Worm (Caenorhabditis elegans) whole organism, young adult: Measurements from ENCODE around the gene pssy-1.

Source experiments
- B0035.1 ChIP-seq: sonication (generic microtip); optimal IDR thresholded peaks from 2 replicates; lab custom pipeline; 2016; ENCODE audit warnings: missing genetic modification characterization, mild to moderate bottlenecking, missing compliant biosample characterization, missing genotype, missing genetic modification reagents
- B0261.1 ChIP-seq: sonication (generic microtip); optimal IDR thresholded peaks from 2 replicates; lab custom pipeline; 2016; ENCODE audit warnings: mild to moderate bottlenecking, missing genetic modification characterization, moderate library complexity, missing compliant biosample characterization
- B0336.3 ChIP-seq: fragments of 200-800 bp; sonication (Bioruptor generic); IDR thresholded peaks from 2 replicates; pipeline ENCODE4 v1.3.6; 2022; ENCODE audit warnings: missing genetic modification characterization, missing compliant biosample characterization
- C17E4.6 ChIP-seq: fragments of 200-800 bp; sonication (Bioruptor generic); IDR thresholded peaks from 2 replicates; pipeline ENCODE4 v1.3.6; 2022; ENCODE audit warnings: missing genetic modification reagents, missing genetic modification characterization, missing compliant biosample characterization
- F33H1.4 ChIP-seq: fragments of 200-800 bp; sonication (Bioruptor generic); IDR thresholded peaks from 2 replicates; pipeline ENCODE4 v1.3.6; 2022; ENCODE audit warnings: missing genetic modification reagents, missing genetic modification characterization, missing compliant biosample characterization
- F49E8.2 ChIP-seq: sonication (generic microtip); optimal IDR thresholded peaks from 3 replicates; lab custom pipeline; 2017; ENCODE audit warnings: missing genetic modification characterization, mild to moderate bottlenecking, missing compliant biosample characterization, antibody characterized with exemption, moderate library complexity; ENCODE audit not compliant: insufficient read depth
- F52B5.7 ChIP-seq: sonication (generic microtip); optimal IDR thresholded peaks from 2 replicates; lab custom pipeline; 2016; ENCODE audit warnings: mild to moderate bottlenecking, missing genetic modification characterization, missing compliant biosample characterization
- K11D2.4 ChIP-seq: fragments of 200-800 bp; sonication (Bioruptor generic); IDR thresholded peaks from 2 replicates; pipeline ENCODE4 v1.3.6; 2022; ENCODE audit warnings: missing genetic modification reagents, missing genetic modification characterization, missing compliant biosample characterization
- T26A5.8 ChIP-seq: sonication (generic microtip); optimal IDR thresholded peaks from 2 replicates; lab custom pipeline; 2016; ENCODE audit warnings: missing genetic modification characterization, missing compliant biosample characterization
- Y53F4B.3 ChIP-seq: fragments of 200-800 bp; sonication (Bioruptor generic); IDR thresholded peaks from 2 replicates; pipeline ENCODE4 v1.3.6; 2022; ENCODE audit warnings: missing genetic modification reagents, missing genetic modification characterization, missing compliant biosample characterization
- Y53G8AR.9 ChIP-seq: fragments of 200-800 bp; sonication (Bioruptor generic); conservative IDR thresholded peaks from 2 replicates; pipeline ENCODE4 v1.3.6; 2022; ENCODE audit warnings: missing genetic modification reagents, missing genetic modification characterization, missing compliant biosample characterization
- Y95B8A.8 ChIP-seq: fragments of 200-800 bp; sonication (Bioruptor generic); IDR thresholded peaks from 2 replicates; pipeline ENCODE4 v1.3.6; 2022; ENCODE audit warnings: missing genetic modification reagents, missing genetic modification characterization, missing compliant biosample characterization
- attf-3 ChIP-seq: fragments of 200-800 bp; sonication (Bioruptor generic); conservative IDR thresholded peaks from 2 replicates; pipeline ENCODE4 v1.3.6; 2022; ENCODE audit warnings: missing genetic modification reagents, missing genetic modification characterization, missing compliant biosample characterization
- attf-5 ChIP-seq: fragments of 200-800 bp; sonication (Bioruptor generic); optimal IDR thresholded peaks from 2 replicates; lab custom pipeline; 2018; ENCODE audit warnings: mild to moderate bottlenecking, missing genetic modification characterization, missing compliant biosample characterization
- bed-2 ChIP-seq: fragments of 200-800 bp; sonication (Bioruptor generic); IDR thresholded peaks from 2 replicates; pipeline ENCODE4 v1.3.6; 2022; ENCODE audit warnings: missing genetic modification reagents, missing genetic modification characterization, missing compliant biosample characterization
- dox-1 ChIP-seq: fragments of 200-800 bp; sonication (Bioruptor generic); IDR thresholded peaks from 2 replicates; pipeline ENCODE4 v1.3.6; 2022; ENCODE audit warnings: missing genetic modification reagents, missing genetic modification characterization, missing compliant biosample characterization
- dpl-1 ChIP-seq: fragments of 150-350 bp; optimal IDR thresholded peaks from 2 replicates; lab custom pipeline; 2014; ENCODE audit warnings: missing biosample characterization, missing genetic modification reagents, missing genetic modification characterization
- ekl-4 ChIP-seq: fragments of 200-800 bp; sonication (Bioruptor generic); IDR thresholded peaks from 2 replicates; pipeline ENCODE4 v1.3.6; 2022; ENCODE audit warnings: missing genetic modification reagents, missing genetic modification characterization, missing compliant biosample characterization
- hlh-26 ChIP-seq: fragments of 200-800 bp; sonication (Bioruptor generic); conservative IDR thresholded peaks from 2 replicates; pipeline ENCODE4 v1.3.6; 2022; ENCODE audit warnings: missing genetic modification reagents, missing genetic modification characterization, missing compliant biosample characterization
- hmg-1.2 ChIP-seq: fragments of 200-800 bp; sonication (Bioruptor generic); IDR thresholded peaks from 2 replicates; pipeline ENCODE4 v1.3.6; 2022; ENCODE audit warnings: missing genetic modification reagents, missing genetic modification characterization, missing compliant biosample characterization
- hmg-20 ChIP-seq: fragments of 200-800 bp; sonication (Bioruptor generic); IDR thresholded peaks from 2 replicates; pipeline ENCODE4 v1.3.6; 2022; ENCODE audit warnings: missing genetic modification reagents, missing genetic modification characterization, missing compliant biosample characterization
- hsf-1 ChIP-seq: fragments of 200-800 bp; sonication (Bioruptor generic); IDR thresholded peaks from 2 replicates; pipeline ENCODE4 v1.3.6; 2022; ENCODE audit warnings: missing genetic modification reagents, missing genetic modification characterization, missing compliant biosample characterization
- let-607 ChIP-seq, 2 experiments: fragments of 200-800 bp in 1 of 2; sonication (Bioruptor generic) in 1 of 2; sonication (generic microtip) in 1 of 2; optimal IDR thresholded peaks; 2 replicates each; lab custom pipeline; 2016 to 2018; ENCODE audit warnings: mild to moderate bottlenecking in 2 of 2, missing compliant biosample characterization in 2 of 2, missing genetic modification characterization in 2 of 2, moderate library complexity in 2 of 2, missing genotype in 1 of 2
- lin-40 ChIP-seq: sonication (generic microtip); optimal IDR thresholded peaks from 2 replicates; lab custom pipeline; 2016; ENCODE audit warnings: missing genetic modification characterization, mild to moderate bottlenecking, missing compliant biosample characterization, missing genotype, missing genetic modification reagents
- lsy-27 ChIP-seq: sonication (generic microtip); optimal IDR thresholded peaks from 2 replicates; lab custom pipeline; 2017; ENCODE audit warnings: missing genetic modification characterization, mild to moderate bottlenecking, missing compliant biosample characterization, antibody characterized with exemption, missing genotype, borderline replicate concordance; ENCODE audit not compliant: insufficient read depth
- mxl-1 ChIP-seq: sonication (generic microtip); optimal IDR thresholded peaks from 2 replicates; lab custom pipeline; 2016; ENCODE audit warnings: missing genetic modification characterization, missing compliant biosample characterization
- nfya-1 ChIP-seq: sonication (generic microtip); optimal IDR thresholded peaks from 2 replicates; lab custom pipeline; 2017; ENCODE audit warnings: antibody characterized with exemption, missing compliant biosample characterization, missing genetic modification characterization, borderline replicate concordance; ENCODE audit not compliant: insufficient read depth
- nhr-27 ChIP-seq: fragments of 200-800 bp; sonication (Bioruptor generic); optimal IDR thresholded peaks from 2 replicates; lab custom pipeline; 2018; ENCODE audit warnings: mild to moderate bottlenecking, missing genetic modification characterization, moderate library complexity, missing compliant biosample characterization
- nhr-80 ChIP-seq: sonication (generic microtip); optimal IDR thresholded peaks from 2 replicates; lab custom pipeline; 2016; ENCODE audit warnings: missing genetic modification characterization, missing compliant biosample characterization
- pbrm-1 ChIP-seq: fragments of 200-800 bp; sonication (Bioruptor generic); IDR thresholded peaks from 2 replicates; pipeline ENCODE4 v1.3.6; 2022; ENCODE audit warnings: missing genetic modification reagents, missing genetic modification characterization, missing compliant biosample characterization
- pha-4 ChIP-seq: fragments of 150-350 bp; sonication (generic microtip); optimal IDR thresholded peaks from 2 replicates; lab custom pipeline; 2014; ENCODE audit warnings: missing biosample characterization, missing genetic modification reagents, missing genetic modification characterization
- rpc-1 ChIP-seq, 2 experiments: fragments of 150-350 bp in 1 of 2; sonication (generic microtip) in 1 of 2; optimal IDR thresholded peaks; 2 replicates each; lab custom pipeline; 2014 to 2018; ENCODE audit warnings: missing biosample characterization in 1 of 2, missing genetic modification characterization in 1 of 2, missing genetic modification reagents in 1 of 2, missing genotype in 1 of 2
- sea-2 ChIP-seq: fragments of 200-800 bp; sonication (Bioruptor generic); IDR thresholded peaks from 2 replicates; pipeline ENCODE4 v1.3.6; 2022; ENCODE audit warnings: missing genetic modification characterization, missing compliant biosample characterization
- snpc-3.4 ChIP-seq: sonication (generic microtip); optimal IDR thresholded peaks from 2 replicates; lab custom pipeline; 2017; ENCODE audit warnings: missing genetic modification characterization, mild to moderate bottlenecking, missing compliant biosample characterization, antibody characterized with exemption, moderate library complexity, missing genotype, missing genetic modification reagents
- snpc-4 ChIP-seq, 5 experiments: fragments of 150-350 bp in 1 of 5; sonication (generic microtip) in 4 of 5; optimal IDR thresholded peaks; 2 replicates each; lab custom pipeline; 2014 to 2018; ENCODE audit warnings: missing genetic modification characterization in 5 of 5, missing biosample characterization in 3 of 5, antibody characterized with exemption in 2 of 5, mild to moderate bottlenecking in 2 of 5, missing compliant biosample characterization in 2 of 5, missing genotype in 2 of 5, moderate library complexity in 2 of 5, missing genetic modification reagents in 1 of 5
- tbp1 ChIP-seq: fragments of 200-800 bp; sonication (Bioruptor generic); optimal IDR thresholded peaks from 2 replicates; lab custom pipeline; 2018; ENCODE audit warnings: mild to moderate bottlenecking, missing genetic modification characterization, missing compliant biosample characterization
- xnd-1 ChIP-seq: sonication (generic microtip); optimal IDR thresholded peaks from 2 replicates; lab custom pipeline; 2016; ENCODE audit warnings: missing genotype, missing genetic modification reagents, missing genetic modification characterization, missing compliant biosample characterization
- zfh-2 ChIP-seq: fragments of 200-800 bp; sonication (Bioruptor generic); conservative IDR thresholded peaks from 2 replicates; pipeline ENCODE4 v1.3.6; 2022; ENCODE audit warnings: missing genetic modification reagents, missing genetic modification characterization, missing compliant biosample characterization
- zim-3 ChIP-seq: sonication (generic microtip); optimal IDR thresholded peaks from 2 replicates; lab custom pipeline; 2017; ENCODE audit warnings: mild to moderate bottlenecking, missing genetic modification characterization, moderate library complexity, missing compliant biosample characterization

pssy-1 gene

ce11 chrX:9962535-9962934, 2.9 kb upstream of the pssy-1 start:
- TF ChIP-seq B0336.3 (no peak), pha-4 (no peak), tbp1 (GFP tag; lab: Kevin White, UChicago) (no peak), hmg-20 (GFP tag; lab: Robert Waterston, UW) (no peak), attf-5 (GFP tag; lab: Kevin White, UChicago) (no peak), ekl-4 (no peak), C17E4.6 (GFP tag; lab: Robert Waterston, UW) (no peak), dox-1 (GFP tag; lab: Robert Waterston, UW) (no peak)

ce11 chrX:9976206-9976605, 10.8 kb downstream of the pssy-1 start, which contains the start of gene mgl-1:
TSS of gene mgl-1 (minus strand) at chrX:9976306.
- no peak for TF ChIP-seq nfya-1 (tag; lab: Kevin White, UChicago)
- TF ChIP-seq rpc-1 (optimal IDR thresholded peaks at IDR 0.05; lab: Kevin White, UChicago), result no peak
- TF ChIP-seq rpc-1 (tag; optimal IDR thresholded peaks at IDR 0.05; lab: Kevin White, UChicago), result no peak
- no peak for TF ChIP-seq zfh-2 (GFP tag; lab: Robert Waterston, UW)
- TF ChIP-seq K11D2.4 (GFP tag; lab: Robert Waterston, UW), result no peak
- no peak for TF ChIP-seq Y95B8A.8 (GFP tag; lab: Robert Waterston, UW)
- no peak for TF ChIP-seq zim-3
- TF ChIP-seq F52B5.7, result no peak
- no peak for TF ChIP-seq hsf-1 (GFP tag; lab: Robert Waterston, UW)
- TF ChIP-seq lin-40 (tag; lab: Kevin White, UChicago), result no peak
- no peak for TF ChIP-seq attf-3
- TF ChIP-seq mxl-1 (tag; lab: Kevin White, UChicago), result no peak
- no peak for TF ChIP-seq xnd-1
- TF ChIP-seq ekl-4, result no peak
- no peak for TF ChIP-seq snpc-3.4 (tag; lab: Kevin White, UChicago)

ce11 chrX:9981259-9981658, 15.9 kb downstream of the pssy-1 start:
- TF ChIP-seq lin-40 (tag; lab: Kevin White, UChicago) (no peak), ekl-4 (no peak), dox-1 (GFP tag; lab: Robert Waterston, UW) (no peak), B0035.1 (tag; lab: Kevin White, UChicago) (no peak), C17E4.6 (GFP tag; lab: Robert Waterston, UW) (no peak), sea-2 (no peak), bed-2 (no peak), dpl-1 (GFP tag; lab: Kevin White, UChicago) (no peak)

- TF ChIP-seq dpl-1 (GFP tag; lab: Kevin White, UChicago) (no peak), nhr-80 (tag; lab: Kevin White, UChicago) (peak; percentile 37), F33H1.4 (GFP tag; lab: Robert Waterston, UW) (no peak), hlh-26 (GFP tag; lab: Robert Waterston, UW) (no peak), T26A5.8 (tag; lab: Kevin White, UChicago) (no peak), Y53F4B.3 (GFP tag; lab: Robert Waterston, UW) (no peak), let-607 (tag; optimal IDR thresholded peaks at IDR 0.05; lab: Kevin White, UChicago) (no peak), zim-3 (no peak)
These were observed 19.6 kb downstream of the pssy-1 start, which contains the start of gene F19C6.5 for ce11 chrX:9984889-9985404. TSS of gene F19C6.5 (minus strand) at chrX:9984939.

- TF ChIP-seq lsy-27 (no peak), B0261.1 (tag; lab: Kevin White, UChicago) (no peak), hlh-26 (GFP tag; lab: Robert Waterston, UW) (no peak), nhr-27 (tag; lab: Kevin White, UChicago) (no peak), nhr-80 (tag; lab: Kevin White, UChicago) (no peak), snpc-3.4 (tag; lab: Kevin White, UChicago) (no peak), pbrm-1 (GFP tag; lab: Robert Waterston, UW) (no peak), Y53G8AR.9 (no peak), hmg-1.2 (GFP tag; lab: Robert Waterston, UW) (no peak), F49E8.2 (tag; lab: Kevin White, UChicago) (no peak), snpc-4 (GFP tag; optimal IDR thresholded peaks at IDR 0.05; lab: Kevin White, UChicago) (no peak), snpc-4 (tag; optimal IDR thresholded peaks at IDR 0.05; lab: Kevin White, UChicago) (no peak)
These were observed 21.8 kb downstream of the pssy-1 start for ce11 chrX:9987166-9987565.
